Worm (Caenorhabditis elegans): Measurements from ENCODE around the gene slc-17.1.

DNA sequence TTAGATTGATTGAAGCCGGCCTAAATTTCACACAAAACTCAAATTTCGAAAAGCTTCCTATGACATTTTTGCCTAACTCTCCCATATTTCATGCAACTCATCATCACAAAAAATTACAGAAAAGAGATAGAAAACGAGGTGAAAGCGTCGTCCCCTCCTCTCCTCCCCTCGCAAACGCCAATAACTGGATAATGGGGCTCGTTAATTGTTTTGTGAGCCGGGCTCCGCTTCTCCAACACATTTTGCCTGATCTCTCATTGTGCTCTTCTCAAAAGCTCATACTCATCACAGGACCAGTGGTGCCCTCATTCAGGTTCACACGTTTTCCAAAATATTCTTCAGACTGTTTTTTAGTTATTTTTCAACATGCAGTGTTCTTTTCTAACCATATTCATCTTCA, 35.9 kb downstream of the slc-17.1 start, which contains the start of gene pbo-6:
- TF ChIP-seq sma-3 (GFP tag; optimal IDR thresholded peaks at IDR 0.05) (no peak), nhr-237 (tag; optimal IDR thresholded peaks at IDR 0.05) (no peak), R02D3.7 (tag; optimal IDR thresholded peaks at IDR 0.05) (no peak), ama-1 (optimal IDR thresholded peaks at IDR 0.05) (no peak), unc-62 (GFP tag; optimal IDR thresholded peaks at IDR 0.05) (no peak), dmd-4 (tag; optimal IDR thresholded peaks at IDR 0.05) (no peak), nhr-12 (tag; optimal IDR thresholded peaks at IDR 0.05) (no peak), nhr-6 (tag; optimal IDR thresholded peaks at IDR 0.05) (no peak), peb-1 (tag; optimal IDR thresholded peaks at IDR 0.05) (no peak), aly-2 (tag; optimal IDR thresholded peaks at IDR 0.05) (no peak), nhr-77 (tag; optimal IDR thresholded peaks at IDR 0.05) (no peak), gmeb-1 (tag; optimal IDR thresholded peaks at IDR 0.05) (no peak), ceh-16 (tag; optimal IDR thresholded peaks at IDR 0.05) (no peak), blmp-1 (tag; optimal IDR thresholded peaks at IDR 0.05; ENCODE audit: insufficient read depth) (no peak)

Measured in whole organism, L2 larva.